Fruit fly (Drosophila melanogaster): Measurements from ENCODE around the gene Coa8.
A peak's percentile ranks its signal among the peaks of the same experiment; 100 is the strongest.

DNA sequence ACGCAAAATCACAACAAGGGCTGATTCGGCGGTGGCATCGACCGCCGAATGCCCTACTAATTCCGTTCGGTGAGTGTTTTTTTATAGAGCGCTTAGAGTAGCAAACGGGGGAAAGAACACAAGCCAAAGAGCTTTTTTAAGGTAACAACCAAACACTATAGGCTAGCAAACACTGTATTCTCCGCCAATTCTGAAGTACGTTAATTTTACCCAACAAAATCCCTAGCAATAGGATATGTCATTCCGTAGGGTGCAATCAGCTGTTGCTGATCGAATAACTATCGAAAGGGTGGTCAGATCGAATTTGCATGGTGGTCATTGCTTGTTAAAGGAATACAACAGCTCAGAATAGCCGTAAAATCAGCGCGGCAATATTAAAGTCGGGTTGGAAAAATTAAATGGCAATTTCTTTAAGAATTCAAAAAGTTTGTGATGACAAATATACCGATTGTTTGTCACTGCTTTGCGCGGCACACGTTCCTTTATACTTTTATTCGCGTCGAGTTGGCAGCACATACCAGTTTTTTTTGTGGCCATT is 27.7 kb downstream of the Coa8 start, which contains the start of gene mip130:
- peak; percentile 21 for TF ChIP-seq gl (tag; optimal IDR thresholded peaks at IDR 0.05)
- TF ChIP-seq CG32121 (GFP tag; IDR thresholded peaks at IDR 0.05), result peak; percentile 41; the same call in 1 of the 2 replicates
- TF ChIP-seq CG14655 (GFP tag; optimal IDR thresholded peaks at IDR 0.05), result no peak
- TF ChIP-seq CG17806 (tag; optimal IDR thresholded peaks at IDR 0.05), result peak; percentile 48
- TF ChIP-seq CG13204 (GFP tag; optimal IDR thresholded peaks at IDR 0.05), result no peak
- peak; percentile 59 for TF ChIP-seq Pif1A (GFP tag; optimal IDR thresholded peaks at IDR 0.05)
- TF ChIP-seq CG12605 (GFP tag; IDR thresholded peaks at IDR 0.05), result no peak
- TF ChIP-seq rn (GFP tag; IDR thresholded peaks at IDR 0.05), result no peak

Data from whole organism, pupa.